Worm (Caenorhabditis elegans): Measurements from ENCODE around the gene ncr-2.
A peak's percentile ranks its signal among the peaks of the same experiment; 100 is the strongest.

The ncr-2 gene

ce11 chrIII:8299078-8299587 is 41.0 kb downstream of the ncr-2 start:
- TF ChIP-seq W03F9.2 (tag; optimal IDR thresholded peaks at IDR 0.05) (no peak), him-1 (tag; optimal IDR thresholded peaks at IDR 0.05) (no peak), dao-5 (tag; optimal IDR thresholded peaks at IDR 0.05) (no peak)

DNA sequence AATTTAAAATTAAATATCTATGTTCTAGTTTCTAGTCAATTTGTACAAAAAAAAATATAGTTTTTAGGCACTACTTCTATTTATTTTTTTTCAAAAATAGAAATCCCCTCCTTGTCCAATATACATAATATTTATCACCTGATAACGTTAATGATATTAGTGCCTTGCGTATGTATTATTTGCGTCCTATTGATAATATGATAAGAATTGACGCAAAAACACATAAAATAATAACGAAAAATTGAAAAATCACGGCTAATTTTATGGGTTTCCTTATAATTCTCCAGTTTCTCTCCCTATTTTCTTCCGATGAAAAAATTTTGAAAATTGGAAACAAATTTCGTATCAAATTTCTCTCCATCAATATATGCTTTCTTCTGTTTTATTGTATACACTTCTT is 41.6 kb downstream of the ncr-2 start:
- no peak for TF ChIP-seq dao-5 (tag; optimal IDR thresholded peaks at IDR 0.05)
- TF ChIP-seq him-1 (tag; optimal IDR thresholded peaks at IDR 0.05), result no peak
- no peak for TF ChIP-seq W03F9.2 (tag; optimal IDR thresholded peaks at IDR 0.05)

DNA sequence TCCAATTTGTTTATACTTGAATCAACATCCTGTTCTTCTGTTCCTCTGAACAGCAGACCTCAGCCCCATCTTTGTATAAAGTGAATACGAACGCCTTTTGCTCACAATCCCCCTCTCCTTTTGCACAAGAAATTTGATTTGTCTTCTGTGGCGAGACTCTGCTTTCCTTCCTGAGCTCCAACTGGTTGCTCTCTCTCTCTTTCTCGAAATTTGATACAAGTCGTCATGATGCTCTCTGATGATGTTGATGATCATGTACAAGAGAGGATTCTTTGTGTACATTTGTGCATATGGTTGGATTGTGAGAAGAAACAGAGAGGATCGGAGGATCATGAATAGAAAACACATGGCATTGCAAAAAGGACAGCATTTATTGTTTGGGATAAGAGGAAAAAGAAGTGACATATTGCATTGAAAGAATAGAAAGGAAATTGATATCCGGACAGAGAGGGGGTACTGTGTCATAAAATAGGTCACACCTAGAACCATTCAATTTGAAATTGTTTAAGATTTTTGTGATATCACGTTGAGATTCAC is 42.8 kb downstream of the ncr-2 start:
- TF ChIP-seq him-1 (tag; optimal IDR thresholded peaks at IDR 0.05), result no peak
- no peak for TF ChIP-seq W03F9.2 (tag; optimal IDR thresholded peaks at IDR 0.05)
- no peak for TF ChIP-seq dao-5 (tag; optimal IDR thresholded peaks at IDR 0.05)

- TF ChIP-seq dao-5 (tag; optimal IDR thresholded peaks at IDR 0.05) (no peak), W03F9.2 (tag; optimal IDR thresholded peaks at IDR 0.05) (no peak), him-1 (tag; optimal IDR thresholded peaks at IDR 0.05) (no peak)
These were observed 45.3 kb downstream of the ncr-2 start for ce11 chrIII:8303440-8303839.

- TF ChIP-seq him-1 (tag; optimal IDR thresholded peaks at IDR 0.05) (no peak), dao-5 (tag; optimal IDR thresholded peaks at IDR 0.05) (no peak), W03F9.2 (tag; optimal IDR thresholded peaks at IDR 0.05) (no peak)
These were observed 47.2 kb downstream of the ncr-2 start for ce11 chrIII:8305304-8305703.

- TF ChIP-seq him-1 (tag; optimal IDR thresholded peaks at IDR 0.05), result no peak
- TF ChIP-seq dao-5 (tag; optimal IDR thresholded peaks at IDR 0.05), result no peak
- no peak for TF ChIP-seq W03F9.2 (tag; optimal IDR thresholded peaks at IDR 0.05)
These were observed 47.7 kb downstream of the ncr-2 start for ce11 chrIII:8305816-8306215.

DNA sequence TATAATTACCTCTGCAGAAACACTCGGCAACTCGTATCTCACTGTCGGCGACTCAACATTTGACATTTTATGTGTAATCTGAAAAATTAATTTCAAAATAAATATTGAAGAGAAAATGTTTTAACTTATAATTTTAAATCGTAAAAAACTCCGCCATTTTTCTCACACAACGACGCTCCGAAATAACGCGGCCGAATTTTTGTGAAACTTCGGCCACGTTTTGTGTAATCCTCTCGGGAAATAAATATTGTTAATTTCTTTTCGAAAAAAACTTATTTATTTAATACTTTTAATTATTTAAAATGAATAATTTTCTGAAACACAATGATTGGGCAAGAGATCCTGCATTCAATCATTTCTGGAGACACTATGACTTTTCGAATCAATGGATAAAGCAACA is 49.2 kb downstream of the ncr-2 start, which contains the start of the genes F10E9.7 and F10E9.5:
F10E9.7 (minus strand) TSS at position 86 of the 400 bp plus-strand sequence.
F10E9.5 (plus strand) TSS at position 237 of the 400 bp plus-strand sequence.
- TF ChIP-seq W03F9.2 (tag; optimal IDR thresholded peaks at IDR 0.05) (peak; percentile 96), dao-5 (tag; optimal IDR thresholded peaks at IDR 0.05) (no peak), him-1 (tag; optimal IDR thresholded peaks at IDR 0.05) (peak; percentile 65)

DNA sequence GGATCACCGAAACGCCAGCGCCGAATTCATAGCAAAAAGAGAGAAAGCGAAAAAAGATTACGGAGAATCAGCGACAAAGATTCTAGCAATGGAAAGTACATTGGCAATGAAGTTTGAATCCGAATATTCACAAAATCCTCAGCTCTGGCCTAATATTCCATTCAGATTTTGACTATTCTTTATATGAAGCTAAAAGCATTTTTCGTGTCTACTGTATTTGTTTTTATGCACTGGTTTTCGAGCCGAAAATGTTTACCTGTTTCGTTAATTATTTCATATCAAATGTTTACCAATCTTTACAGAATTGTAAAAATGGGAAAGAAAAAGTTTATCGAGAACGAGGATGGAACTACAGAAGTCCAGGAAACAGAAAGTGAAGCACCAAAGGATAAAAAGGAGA is 50.1 kb downstream of the ncr-2 start, which contains the start of gene F10E9.4:
F10E9.4 (plus strand) TSS at position 301 of the 400 bp plus-strand sequence.
- no peak for TF ChIP-seq dao-5 (tag; optimal IDR thresholded peaks at IDR 0.05)
- TF ChIP-seq W03F9.2 (tag; optimal IDR thresholded peaks at IDR 0.05), result no peak
- TF ChIP-seq him-1 (tag; optimal IDR thresholded peaks at IDR 0.05), result no peak

ce11 chrIII:8310239-8311057 is 52.3 kb downstream of the ncr-2 start, which contains the start of gene F10E9.3:
Gene F10E9.3, plus strand, starts transcription at chrIII:8311007.
- TF ChIP-seq W03F9.2 (tag; optimal IDR thresholded peaks at IDR 0.05) (no peak), him-1 (tag; optimal IDR thresholded peaks at IDR 0.05) (no peak), dao-5 (tag; optimal IDR thresholded peaks at IDR 0.05) (no peak)

ce11 chrIII:8312393-8312792 is 54.2 kb downstream of the ncr-2 start, which contains the start of gene F10E9.2:
Gene F10E9.2, plus strand, starts transcription at chrIII:8312693.
- TF ChIP-seq W03F9.2 (tag; optimal IDR thresholded peaks at IDR 0.05), result no peak
- TF ChIP-seq him-1 (tag; optimal IDR thresholded peaks at IDR 0.05), result no peak
- TF ChIP-seq dao-5 (tag; optimal IDR thresholded peaks at IDR 0.05), result no peak

Measured in whole organism, L4/young adult.